Worm (Caenorhabditis elegans): ENCODE measurements around the gene C12D5.4.

Gene C12D5.4

ce11 chrV:7637801-7638200, 34.6 kb upstream of the C12D5.4 start, which contains the start of gene clec-45:
clec-45 (plus strand) TSS chrV:7638101.
- TF ChIP-seq hmg-4 (GFP tag; optimal IDR thresholded peaks at IDR 0.05): no peak
- no peak for TF ChIP-seq sea-1 (GFP tag; conservative IDR thresholded peaks at IDR 0.05)
- TF ChIP-seq tbx-37 (GFP tag; conservative IDR thresholded peaks at IDR 0.05): no peak
- no peak for TF ChIP-seq tbx-11 (GFP tag; IDR thresholded peaks at IDR 0.05)
- TF ChIP-seq pes-1 (GFP tag; IDR thresholded peaks at IDR 0.05): no peak
- TF ChIP-seq scrt-1 (GFP tag; IDR thresholded peaks at IDR 0.05): no peak
- no peak for TF ChIP-seq hmbx-1 (tag; optimal IDR thresholded peaks at IDR 0.05)
- TF ChIP-seq ceh-13 (GFP tag; optimal IDR thresholded peaks at IDR 0.05): no peak
- no peak for TF ChIP-seq hnd-1 (tag; optimal IDR thresholded peaks at IDR 0.05)
- no peak for TF ChIP-seq ets-7 (tag; optimal IDR thresholded peaks at IDR 0.05)
- TF ChIP-seq F13C5.2 (tag; optimal IDR thresholded peaks at IDR 0.05): no peak

- TF ChIP-seq ama-1 (optimal IDR thresholded peaks at IDR 0.05) (no peak), ceh-13 (GFP tag; optimal IDR thresholded peaks at IDR 0.05) (no peak), ets-7 (tag; optimal IDR thresholded peaks at IDR 0.05) (no peak), pes-1 (GFP tag; IDR thresholded peaks at IDR 0.05) (no peak), hmg-4 (GFP tag; optimal IDR thresholded peaks at IDR 0.05) (no peak), aly-1 (tag; optimal IDR thresholded peaks at IDR 0.05) (no peak), hnd-1 (tag; optimal IDR thresholded peaks at IDR 0.05) (no peak), B0310.2 (tag; optimal IDR thresholded peaks at IDR 0.05) (no peak), flt-1 (GFP tag; IDR thresholded peaks at IDR 0.05) (no peak), F13C5.2 (tag; optimal IDR thresholded peaks at IDR 0.05) (no peak), hmbx-1 (tag; optimal IDR thresholded peaks at IDR 0.05) (no peak), tbx-37 (GFP tag; conservative IDR thresholded peaks at IDR 0.05) (no peak), tra-4 (tag; optimal IDR thresholded peaks at IDR 0.05) (no peak), sea-1 (GFP tag; conservative IDR thresholded peaks at IDR 0.05) (no peak), ceh-36 (tag; optimal IDR thresholded peaks at IDR 0.05) (no peak), tbx-11 (GFP tag; IDR thresholded peaks at IDR 0.05) (no peak), scrt-1 (GFP tag; IDR thresholded peaks at IDR 0.05) (no peak)
Observed at ce11 chrV:7639356-7639755, 33.0 kb upstream of the C12D5.4 start.

- no peak for TF ChIP-seq tbx-11 (GFP tag; IDR thresholded peaks at IDR 0.05)
Observed at ce11 chrV:7639787-7640186, 32.6 kb upstream of the C12D5.4 start, which contains the start of gene F07C4.10. F07C4.10 (minus strand) TSS chrV:7639887.

ce11 chrV:7641718-7642117, 30.6 kb upstream of the C12D5.4 start:
- no peak for TF ChIP-seq tra-4 (tag; optimal IDR thresholded peaks at IDR 0.05)
- no peak for TF ChIP-seq ceh-13 (GFP tag; optimal IDR thresholded peaks at IDR 0.05)
- TF ChIP-seq sea-1 (GFP tag; conservative IDR thresholded peaks at IDR 0.05): no peak
- TF ChIP-seq aly-1 (tag; optimal IDR thresholded peaks at IDR 0.05): no peak
- no peak for TF ChIP-seq ceh-36 (tag; optimal IDR thresholded peaks at IDR 0.05)
- no peak for TF ChIP-seq scrt-1 (GFP tag; IDR thresholded peaks at IDR 0.05)
- TF ChIP-seq B0310.2 (tag; optimal IDR thresholded peaks at IDR 0.05): no peak
- no peak for TF ChIP-seq tbx-37 (GFP tag; conservative IDR thresholded peaks at IDR 0.05)
- no peak for TF ChIP-seq hmbx-1 (tag; optimal IDR thresholded peaks at IDR 0.05)
- no peak for TF ChIP-seq ets-7 (tag; optimal IDR thresholded peaks at IDR 0.05)
- TF ChIP-seq ama-1 (optimal IDR thresholded peaks at IDR 0.05): no peak
- TF ChIP-seq flt-1 (GFP tag; IDR thresholded peaks at IDR 0.05): no peak
- no peak for TF ChIP-seq hnd-1 (tag; optimal IDR thresholded peaks at IDR 0.05)
- no peak for TF ChIP-seq hmg-4 (GFP tag; optimal IDR thresholded peaks at IDR 0.05)
- TF ChIP-seq pes-1 (GFP tag; IDR thresholded peaks at IDR 0.05): no peak
- TF ChIP-seq F13C5.2 (tag; optimal IDR thresholded peaks at IDR 0.05): no peak
- no peak for TF ChIP-seq tbx-11 (GFP tag; IDR thresholded peaks at IDR 0.05)

- no peak for TF ChIP-seq B0310.2 (tag; optimal IDR thresholded peaks at IDR 0.05)
- TF ChIP-seq pes-1 (GFP tag; IDR thresholded peaks at IDR 0.05): no peak
- no peak for TF ChIP-seq aly-1 (tag; optimal IDR thresholded peaks at IDR 0.05)
- TF ChIP-seq hmbx-1 (tag; optimal IDR thresholded peaks at IDR 0.05): no peak
- no peak for TF ChIP-seq flt-1 (GFP tag; IDR thresholded peaks at IDR 0.05)
- no peak for TF ChIP-seq ets-7 (tag; optimal IDR thresholded peaks at IDR 0.05)
- TF ChIP-seq hnd-1 (tag; optimal IDR thresholded peaks at IDR 0.05): no peak
- TF ChIP-seq ceh-13 (GFP tag; optimal IDR thresholded peaks at IDR 0.05): no peak
- no peak for TF ChIP-seq hmg-4 (GFP tag; optimal IDR thresholded peaks at IDR 0.05)
- TF ChIP-seq tbx-37 (GFP tag; conservative IDR thresholded peaks at IDR 0.05): no peak
- TF ChIP-seq ama-1 (optimal IDR thresholded peaks at IDR 0.05): no peak
- TF ChIP-seq scrt-1 (GFP tag; IDR thresholded peaks at IDR 0.05): no peak
- no peak for TF ChIP-seq tbx-11 (GFP tag; IDR thresholded peaks at IDR 0.05)
- TF ChIP-seq sea-1 (GFP tag; conservative IDR thresholded peaks at IDR 0.05): no peak
- TF ChIP-seq tra-4 (tag; optimal IDR thresholded peaks at IDR 0.05): no peak
- TF ChIP-seq F13C5.2 (tag; optimal IDR thresholded peaks at IDR 0.05): no peak
- no peak for TF ChIP-seq ceh-36 (tag; optimal IDR thresholded peaks at IDR 0.05)
Observed at ce11 chrV:7643416-7643815, 28.9 kb upstream of the C12D5.4 start, which contains the start of gene F07C4.11. F07C4.11 (minus strand) TSS chrV:7643516.

ce11 chrV:7645454-7645853, 26.9 kb upstream of the C12D5.4 start, which contains the start of gene str-47:
str-47 (plus strand) TSS chrV:7645754.
- TF ChIP-seq ets-7 (tag; optimal IDR thresholded peaks at IDR 0.05) (no peak), ceh-13 (GFP tag; optimal IDR thresholded peaks at IDR 0.05) (no peak), scrt-1 (GFP tag; IDR thresholded peaks at IDR 0.05) (no peak), hnd-1 (tag; optimal IDR thresholded peaks at IDR 0.05) (no peak), tbx-11 (GFP tag; IDR thresholded peaks at IDR 0.05) (no peak), aly-1 (tag; optimal IDR thresholded peaks at IDR 0.05) (no peak), ama-1 (optimal IDR thresholded peaks at IDR 0.05) (no peak), tbx-37 (GFP tag; conservative IDR thresholded peaks at IDR 0.05) (no peak), sea-1 (GFP tag; conservative IDR thresholded peaks at IDR 0.05) (no peak), B0310.2 (tag; optimal IDR thresholded peaks at IDR 0.05) (no peak), ceh-36 (tag; optimal IDR thresholded peaks at IDR 0.05) (no peak), F13C5.2 (tag; optimal IDR thresholded peaks at IDR 0.05) (no peak), hmg-4 (GFP tag; optimal IDR thresholded peaks at IDR 0.05) (no peak), flt-1 (GFP tag; IDR thresholded peaks at IDR 0.05) (no peak), tra-4 (tag; optimal IDR thresholded peaks at IDR 0.05) (no peak), hmbx-1 (tag; optimal IDR thresholded peaks at IDR 0.05) (no peak), pes-1 (GFP tag; IDR thresholded peaks at IDR 0.05) (no peak)

- TF ChIP-seq hmg-4 (GFP tag; optimal IDR thresholded peaks at IDR 0.05): no peak
- TF ChIP-seq aly-1 (tag; optimal IDR thresholded peaks at IDR 0.05): no peak
- no peak for TF ChIP-seq hnd-1 (tag; optimal IDR thresholded peaks at IDR 0.05)
- TF ChIP-seq scrt-1 (GFP tag; IDR thresholded peaks at IDR 0.05): no peak
- TF ChIP-seq pes-1 (GFP tag; IDR thresholded peaks at IDR 0.05): no peak
- TF ChIP-seq tbx-11 (GFP tag; IDR thresholded peaks at IDR 0.05): no peak
- no peak for TF ChIP-seq sea-1 (GFP tag; conservative IDR thresholded peaks at IDR 0.05)
- TF ChIP-seq ets-7 (tag; optimal IDR thresholded peaks at IDR 0.05): no peak
- TF ChIP-seq ama-1 (optimal IDR thresholded peaks at IDR 0.05): no peak
- no peak for TF ChIP-seq tra-4 (tag; optimal IDR thresholded peaks at IDR 0.05)
- TF ChIP-seq F13C5.2 (tag; optimal IDR thresholded peaks at IDR 0.05): no peak
- no peak for TF ChIP-seq ceh-36 (tag; optimal IDR thresholded peaks at IDR 0.05)
- TF ChIP-seq tbx-37 (GFP tag; conservative IDR thresholded peaks at IDR 0.05): no peak
- TF ChIP-seq B0310.2 (tag; optimal IDR thresholded peaks at IDR 0.05): no peak
- no peak for TF ChIP-seq flt-1 (GFP tag; IDR thresholded peaks at IDR 0.05)
- no peak for TF ChIP-seq hmbx-1 (tag; optimal IDR thresholded peaks at IDR 0.05)
- TF ChIP-seq ceh-13 (GFP tag; optimal IDR thresholded peaks at IDR 0.05): no peak
Observed at ce11 chrV:7647147-7647546, 25.2 kb upstream of the C12D5.4 start.

All from whole organism, early embryonic.